Fruit fly (Drosophila melanogaster) whole organism, wandering third instar larva: ENCODE data around the gene Jon25Bii.

ENCODE experiments used
- Abd-B ChIP-seq: fragments of >200 bp; optimal IDR thresholded peaks from 2 replicates; lab custom pipeline; 2017; ENCODE audit warnings: missing biosample characterization, missing genetic modification characterization
- Dif ChIP-seq: fragments of 200-275, 200-300 bp; sonication (Bioruptor generic); optimal IDR thresholded peaks from 2 replicates; lab custom pipeline; 2018; ENCODE audit warnings: missing biosample characterization, missing genetic modification characterization; ENCODE audit not compliant: partially characterized antibody
- HLH106 ChIP-seq: fragments of 200-800 bp; optimal IDR thresholded peaks from 3 replicates; lab custom pipeline; 2019; ENCODE audit warnings: missing biosample characterization, mild to moderate bottlenecking, missing genetic modification characterization, moderate library complexity
- Jra ChIP-seq: sonication (Bioruptor generic); optimal IDR thresholded peaks from 2 replicates; lab custom pipeline; 2016; ENCODE audit warnings: missing biosample characterization, missing genetic modification characterization
- Mio ChIP-seq: sonication (Bioruptor generic); optimal IDR thresholded peaks from 2 replicates; lab custom pipeline; 2016; ENCODE audit warnings: missing biosample characterization, missing genetic modification characterization
- br ChIP-seq: fragments of 200-800 bp; sonication (Bioruptor generic); optimal IDR thresholded peaks from 2 replicates; lab custom pipeline; 2016; ENCODE audit warnings: missing biosample characterization, missing genetic modification characterization
- dmrt93B ChIP-seq: fragments of 200-800 bp; sonication (Bioruptor generic); optimal IDR thresholded peaks from 2 replicates; lab custom pipeline; 2018; ENCODE audit warnings: missing biosample characterization, mild to moderate bottlenecking, missing genetic modification characterization
- dsf ChIP-seq: sonication (Bioruptor generic); optimal IDR thresholded peaks from 2 replicates; lab custom pipeline; 2016; ENCODE audit warnings: missing biosample characterization, missing genetic modification characterization, borderline replicate concordance
- ey ChIP-seq: fragments of 200-800 bp; sonication (Bioruptor generic); optimal IDR thresholded peaks from 2 replicates; lab custom pipeline; 2016; ENCODE audit warnings: missing biosample characterization, missing genetic modification characterization
- pan ChIP-seq: fragments of >200 bp; optimal IDR thresholded peaks from 2 replicates; lab custom pipeline; 2017
- rgr ChIP-seq: fragments of 200-800 bp; sonication (Bioruptor generic); optimal IDR thresholded peaks from 3 replicates; lab custom pipeline; 2016; ENCODE audit warnings: missing biosample characterization, mild to moderate bottlenecking, missing genetic modification characterization
- woc ChIP-seq: sonication (Bioruptor generic); optimal IDR thresholded peaks from 2 replicates; lab custom pipeline; 2016; ENCODE audit warnings: missing biosample characterization, mild to moderate bottlenecking, missing genetic modification characterization

dm6 chr2L:5002031-5002430 is 49.1 kb upstream of the Jon25Bii start:
- TF ChIP-seq br (GFP tag; lab: Kevin White, UChicago) = no peak
- TF ChIP-seq woc = no peak
- TF ChIP-seq Jra (GFP tag; lab: Kevin White, UChicago) = no peak
- TF ChIP-seq dsf (GFP tag; lab: Kevin White, UChicago) = no peak
- TF ChIP-seq Mio (GFP tag; lab: Kevin White, UChicago) = no peak
- no peak for TF ChIP-seq dmrt93B (GFP tag; lab: Kevin White, UChicago)
- TF ChIP-seq Abd-B (GFP tag; lab: Kevin White, UChicago) = no peak
- TF ChIP-seq ey (GFP tag; lab: Kevin White, UChicago) = no peak
- no peak for TF ChIP-seq Dif (GFP tag; lab: Kevin White, UChicago)
- TF ChIP-seq pan = no peak
- no peak for TF ChIP-seq rgr
- TF ChIP-seq HLH106 = no peak
